Worm (Caenorhabditis elegans) whole organism, L2 larva: ENCODE data around the gene R53.5.

Experiments used
- alr-1 ChIP-seq: fragments of 150-350 bp; optimal IDR thresholded peaks from 2 replicates; lab custom pipeline; 2014; ENCODE audit warnings: missing biosample characterization, missing genetic modification characterization
- aly-2 ChIP-seq: fragments of 150-350 bp; optimal IDR thresholded peaks from 2 replicates; lab custom pipeline; 2014; ENCODE audit warnings: missing biosample characterization, missing genetic modification characterization
- ama-1 ChIP-seq: fragments of 150-350 bp; optimal IDR thresholded peaks from 2 replicates; lab custom pipeline; 2018; ENCODE audit warnings: inconsistent platforms
- blmp-1 ChIP-seq: sonication (generic microtip); optimal IDR thresholded peaks from 2 replicates; lab custom pipeline; 2017; ENCODE audit warnings: missing genetic modification characterization, mild to moderate bottlenecking, missing compliant biosample characterization, antibody characterized with exemption, moderate library complexity; ENCODE audit not compliant: insufficient read depth
- ceh-16 ChIP-seq: fragments of 150-350 bp; optimal IDR thresholded peaks from 2 replicates; lab custom pipeline; 2014; ENCODE audit warnings: missing biosample characterization, missing genetic modification characterization
- egl-27 ChIP-seq: sonication (generic microtip); optimal IDR thresholded peaks from 3 replicates; lab custom pipeline; 2017; ENCODE audit warnings: missing biosample characterization, missing genetic modification reagents, missing genetic modification characterization
- elt-1 ChIP-seq: fragments of 150-350 bp; optimal IDR thresholded peaks from 2 replicates; lab custom pipeline; 2014; ENCODE audit warnings: missing biosample characterization, missing genetic modification characterization
- nhr-10 ChIP-seq: sonication (generic microtip); optimal IDR thresholded peaks from 2 replicates; lab custom pipeline; 2017; ENCODE audit warnings: missing biosample characterization, missing genetic modification characterization
- nhr-237 ChIP-seq: fragments of 150-350 bp; optimal IDR thresholded peaks from 2 replicates; lab custom pipeline; 2014; ENCODE audit warnings: missing biosample characterization, missing genetic modification characterization
- nhr-25 ChIP-seq: fragments of 150-350 bp; sonication (generic microtip); optimal IDR thresholded peaks from 3 replicates; lab custom pipeline; 2014; ENCODE audit warnings: missing biosample characterization, missing genetic modification characterization
- skn-1 ChIP-seq: sonication (generic microtip); optimal IDR thresholded peaks from 2 replicates; lab custom pipeline; 2017; ENCODE audit warnings: missing biosample characterization, missing genetic modification characterization
- zag-1 ChIP-seq: fragments of 150-350 bp; optimal IDR thresholded peaks from 2 replicates; lab custom pipeline; 2014; ENCODE audit warnings: missing biosample characterization, missing genetic modification characterization

DNA sequence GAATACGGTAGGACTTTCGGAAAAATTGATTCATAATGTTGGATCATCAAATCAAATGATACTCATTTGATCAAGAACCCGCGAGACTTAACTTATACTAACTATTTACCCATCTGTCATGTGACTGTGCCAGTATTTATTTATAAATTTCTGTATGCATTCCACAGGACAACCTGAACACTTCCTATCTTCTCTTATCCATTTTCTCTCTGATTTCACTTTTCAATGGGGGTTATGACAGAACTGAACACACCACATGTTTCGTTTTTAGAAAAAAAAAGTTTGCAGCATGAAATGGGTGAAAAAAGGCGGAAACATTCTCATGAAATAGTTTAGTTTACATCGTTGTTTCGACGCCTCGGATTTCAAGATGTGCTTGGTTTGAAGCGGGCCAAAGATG, 47.2 kb upstream of the R53.5 start:
- no peak for TF ChIP-seq nhr-10 (tag; lab: Kevin White, UChicago)
- no peak for TF ChIP-seq zag-1
- TF ChIP-seq aly-2 (tag; lab: Kevin White, UChicago): no peak
- no peak for TF ChIP-seq ceh-16 (tag; lab: Kevin White, UChicago)
- no peak for TF ChIP-seq egl-27 (tag; lab: Kevin White, UChicago)
- no peak for TF ChIP-seq ama-1 (lab: Kevin White, UChicago)
- no peak for TF ChIP-seq elt-1 (tag; lab: Kevin White, UChicago)
- no peak for TF ChIP-seq nhr-25 (tag; lab: Kevin White, UChicago)
- no peak for TF ChIP-seq blmp-1 (tag; lab: Kevin White, UChicago)
- no peak for TF ChIP-seq skn-1 (tag; lab: Kevin White, UChicago)
- TF ChIP-seq alr-1 (tag; lab: Kevin White, UChicago): no peak
- no peak for TF ChIP-seq nhr-237
